Fruit fly (Drosophila melanogaster) whole organism, prepupa: Measurements from ENCODE around the gene CG42245.
A peak's percentile ranks its signal among the peaks of the same experiment; 100 is the strongest.

Experiments used
- CG15336 ChIP-seq: fragments of 200-800 bp; sonication (Bioruptor generic); IDR thresholded peaks from 2 replicates; pipeline ENCODE4 v1.3.6; 2022; ENCODE audit warnings: missing biosample characterization, missing genetic modification characterization
- CG16779 ChIP-seq: fragments of 200-800 bp; sonication (Bioruptor generic); optimal IDR thresholded peaks from 3 replicates; lab custom pipeline; 2017; ENCODE audit warnings: missing biosample characterization, mild to moderate bottlenecking, missing genetic modification characterization
- Ets96B ChIP-seq: fragments of 200-800 bp; optimal IDR thresholded peaks from 2 replicates; lab custom pipeline; 2019; ENCODE audit warnings: missing biosample characterization, mild to moderate bottlenecking, missing genetic modification characterization, moderate library complexity
- fkh ChIP-seq: fragments of 200-800 bp; sonication (Bioruptor generic); optimal IDR thresholded peaks from 3 replicates; lab custom pipeline; 2017; ENCODE audit warnings: missing biosample characterization, mild to moderate bottlenecking, missing genetic modification characterization, moderate library complexity

- TF ChIP-seq CG16779 (tag; lab: Kevin White, UChicago) (no peak), CG15336 (no peak), fkh (GFP tag; lab: Kevin White, UChicago) (peak; percentile 43), Ets96B (peak; percentile 30)
Observed at dm6 chr3L:2631406-2631805, at the start of gene CG42245, which contains the start of gene MEP-1.
